ENCODE assay signal across 4 fruit fly cellular contexts in the genomic region with DNA sequence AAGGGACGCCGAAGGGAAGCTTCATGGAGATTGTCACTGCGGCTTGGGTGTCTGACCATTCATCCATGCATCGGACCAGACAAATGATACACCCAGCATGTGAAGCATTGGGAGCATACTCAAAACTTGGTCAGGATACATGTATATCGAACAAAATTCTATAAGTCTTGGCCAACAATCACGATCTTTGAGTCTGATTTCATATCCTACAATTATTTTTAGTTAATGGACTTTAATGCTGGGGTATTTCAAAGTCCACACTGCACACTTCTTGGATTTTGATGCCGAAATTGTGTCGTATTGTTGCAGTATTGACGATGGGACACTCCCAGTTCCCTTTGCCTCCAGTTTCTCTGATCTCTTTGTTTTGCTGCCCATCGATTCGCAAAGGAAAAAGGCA.
TF ChIP-seq lines count a peak whose summit lies in the region.

No protein-coding gene starts in this region.

- TF ChIP-seq CTCF in whole organism, embryonic (GFP tag; optimal IDR thresholded peaks at IDR 0.05; lab: Kevin White, UChicago) = no peak

TF ChIP-seq in whole organism, embryonic, 481 proteins besides CTCF, POLR2A, EP300 and RAD21:
- no peak for TF ChIP-seq prd (optimal IDR thresholded peaks at IDR 0.05; lab: Kevin White, UChicago)
- 0 out of 3 replicates have a peak, but pooled peaks have one; percentile 7 for TF ChIP-seq prd (GFP tag; IDR thresholded peaks at IDR 0.05; lab: Robert Waterston, UW)
- TF ChIP-seq bsh (GFP tag; optimal IDR thresholded peaks at IDR 0.05; lab: Kevin White, UChicago) = peak in 1 of 2 experiments; percentile 6
- TF ChIP-seq lab (GFP tag; optimal IDR thresholded peaks at IDR 0.05; lab: Kevin White, UChicago) = no peak
- peak; percentile 23 to 50 for TF ChIP-seq eve (GFP tag; optimal IDR thresholded peaks at IDR 0.05; lab: Kevin White, UChicago)
- 0 out of 3 replicates have a peak, but pooled peaks have one; percentile 20 for TF ChIP-seq ci (GFP tag; IDR thresholded peaks at IDR 0.05; lab: Robert Waterston, UW)
- TF ChIP-seq E2f1 (GFP tag; IDR thresholded peaks at IDR 0.05; lab: Robert Waterston, UW) = 0 out of 2 replicates have a peak, but pooled peaks have one; percentile 28
- no peak for TF ChIP-seq salm (tag; optimal IDR thresholded peaks at IDR 0.05; lab: Kevin White, UChicago)
- TF ChIP-seq sens (GFP tag; lab: Kevin White, UChicago) = peak; percentile 32
- TF ChIP-seq pum (GFP tag; optimal IDR thresholded peaks at IDR 0.05; lab: Kevin White, UChicago) = peak; percentile 40
- TF ChIP-seq grn (GFP tag; optimal IDR thresholded peaks at IDR 0.05; lab: Kevin White, UChicago) = no peak
- TF ChIP-seq CG1603 (tag; optimal IDR thresholded peaks at IDR 0.05; lab: Kevin White, UChicago) = peak; percentile 10
- TF ChIP-seq H2.0 (GFP tag; IDR thresholded peaks at IDR 0.05; lab: Robert Waterston, UW) = peak; percentile 5; the same call in 1 of the 2 replicates

TF ChIP-seq in whole organism, prepupa, 60 proteins besides CTCF, POLR2A, EP300 and RAD21 (continues in another document):
- no peak for TF ChIP-seq CG6163 (GFP tag; IDR thresholded peaks at IDR 0.05; lab: Robert Waterston, UW)
- TF ChIP-seq dac (GFP tag; optimal IDR thresholded peaks at IDR 0.05; lab: Kevin White, UChicago) = no peak
- peak; percentile 64 for TF ChIP-seq CG34406 (GFP tag; optimal IDR thresholded peaks at IDR 0.05; lab: Kevin White, UChicago)
- no peak for TF ChIP-seq ss (GFP tag; optimal IDR thresholded peaks at IDR 0.05; lab: Kevin White, UChicago)
- TF ChIP-seq Lpt (GFP tag; optimal IDR thresholded peaks at IDR 0.05; lab: Kevin White, UChicago) = no peak
- TF ChIP-seq Eip75B (GFP tag; optimal IDR thresholded peaks at IDR 0.05; lab: Kevin White, UChicago) = peak; percentile 55
- no peak for TF ChIP-seq CG6808 (GFP tag; optimal IDR thresholded peaks at IDR 0.05; lab: Kevin White, UChicago)
- peak; percentile 53 for TF ChIP-seq pdm3 (GFP tag; optimal IDR thresholded peaks at IDR 0.05; lab: Kevin White, UChicago)
- TF ChIP-seq CG3032 (tag; optimal IDR thresholded peaks at IDR 0.05; lab: Kevin White, UChicago) = no peak
- peak; percentile 65 for TF ChIP-seq CG6792 (GFP tag; optimal IDR thresholded peaks at IDR 0.05; lab: Kevin White, UChicago)
- peak; percentile 50 for TF ChIP-seq Smox (GFP tag; optimal IDR thresholded peaks at IDR 0.05; lab: Kevin White, UChicago)
- peak; percentile 3 for TF ChIP-seq CG10631 (GFP tag; optimal IDR thresholded peaks at IDR 0.05; lab: Kevin White, UChicago)
- TF ChIP-seq CG3919 (GFP tag; optimal IDR thresholded peaks at IDR 0.05; lab: Kevin White, UChicago) = peak; percentile 70
- no peak for TF ChIP-seq fd59A (GFP tag; optimal IDR thresholded peaks at IDR 0.05; lab: Kevin White, UChicago)
- peak; percentile 54 for TF ChIP-seq lz (GFP tag; optimal IDR thresholded peaks at IDR 0.05; lab: Kevin White, UChicago)
- no peak for TF ChIP-seq salr (GFP tag; optimal IDR thresholded peaks at IDR 0.05; lab: Kevin White, UChicago)
- peak; percentile 41 for TF ChIP-seq achi (GFP tag; optimal IDR thresholded peaks at IDR 0.05; lab: Kevin White, UChicago)
- TF ChIP-seq Sox102F (GFP tag; optimal IDR thresholded peaks at IDR 0.05; lab: Kevin White, UChicago) = peak; percentile 60
- no peak for TF ChIP-seq fkh (GFP tag; optimal IDR thresholded peaks at IDR 0.05; lab: Kevin White, UChicago)
- no peak for TF ChIP-seq Gug (GFP tag; IDR thresholded peaks at IDR 0.05; lab: Robert Waterston, UW)
- peak; percentile 18 for TF ChIP-seq Ets21C (GFP tag; optimal IDR thresholded peaks at IDR 0.05; lab: Kevin White, UChicago)
- TF ChIP-seq CG31627 (GFP tag; optimal IDR thresholded peaks at IDR 0.05; lab: Kevin White, UChicago) = peak; percentile 67
- TF ChIP-seq Sox15 (GFP tag; optimal IDR thresholded peaks at IDR 0.05; lab: Kevin White, UChicago) = peak; percentile 61
- TF ChIP-seq OdsH (GFP tag; optimal IDR thresholded peaks at IDR 0.05; lab: Kevin White, UChicago) = peak; percentile 43
- no peak for TF ChIP-seq spab (GFP tag; optimal IDR thresholded peaks at IDR 0.05; lab: Kevin White, UChicago)

TF ChIP-seq in whole organism, pupa, 21 proteins besides CTCF, POLR2A, EP300 and RAD21:
- TF ChIP-seq Snoo (tag; optimal IDR thresholded peaks at IDR 0.05; lab: Kevin White, UChicago) = peak; percentile 67
- TF ChIP-seq CG14655 (GFP tag; optimal IDR thresholded peaks at IDR 0.05; lab: Kevin White, UChicago) = no peak
- TF ChIP-seq D1 (tag; optimal IDR thresholded peaks at IDR 0.05; lab: Kevin White, UChicago) = no peak
- 0 out of 3 replicates have a peak, but pooled peaks have one; percentile 19 for TF ChIP-seq fd96Ca (GFP tag; IDR thresholded peaks at IDR 0.05; lab: Robert Waterston, UW)
- TF ChIP-seq rn (GFP tag; IDR thresholded peaks at IDR 0.05; lab: Robert Waterston, UW) = no peak
- no peak for TF ChIP-seq CG8159 (tag; optimal IDR thresholded peaks at IDR 0.05; lab: Kevin White, UChicago)
- TF ChIP-seq CG34367 (tag; optimal IDR thresholded peaks at IDR 0.05; lab: Kevin White, UChicago) = no peak
- no peak for TF ChIP-seq Ets98B (GFP tag; IDR thresholded peaks at IDR 0.05; lab: Robert Waterston, UW)
- no peak for TF ChIP-seq CG12605 (GFP tag; IDR thresholded peaks at IDR 0.05; lab: Robert Waterston, UW)
- TF ChIP-seq EcR (GFP tag; optimal IDR thresholded peaks at IDR 0.05; lab: Kevin White, UChicago) = no peak
- no peak for TF ChIP-seq CG4496 (GFP tag; IDR thresholded peaks at IDR 0.05; lab: Robert Waterston, UW)
- TF ChIP-seq CG17806 (tag; optimal IDR thresholded peaks at IDR 0.05; lab: Kevin White, UChicago) = no peak
- TF ChIP-seq CG9948 (tag; optimal IDR thresholded peaks at IDR 0.05; lab: Kevin White, UChicago) = no peak
- peak; percentile 48 for TF ChIP-seq Pif1B (GFP tag; optimal IDR thresholded peaks at IDR 0.05; lab: Kevin White, UChicago)
- TF ChIP-seq Pif1A (GFP tag; optimal IDR thresholded peaks at IDR 0.05; lab: Kevin White, UChicago) = peak; percentile 23
- no peak for TF ChIP-seq CG15710 (tag; optimal IDR thresholded peaks at IDR 0.05; lab: Kevin White, UChicago)
- no peak for TF ChIP-seq gl (tag; optimal IDR thresholded peaks at IDR 0.05; lab: Kevin White, UChicago)
- no peak for TF ChIP-seq CG10348 (GFP tag; IDR thresholded peaks at IDR 0.05; lab: Robert Waterston, UW)
- TF ChIP-seq CG32121 (GFP tag; IDR thresholded peaks at IDR 0.05; lab: Robert Waterston, UW) = no peak
- TF ChIP-seq CG13204 (GFP tag; optimal IDR thresholded peaks at IDR 0.05; lab: Kevin White, UChicago) = no peak
- TF ChIP-seq CG8301 (tag; optimal IDR thresholded peaks at IDR 0.05; lab: Kevin White, UChicago) = no peak
TF ChIP-seq in whole organism, pupa: peak in this region for 4.

TF ChIP-seq in whole organism, wandering third instar larva, 38 proteins besides CTCF, POLR2A, EP300 and RAD21:
- no peak for TF ChIP-seq Rel (GFP tag; optimal IDR thresholded peaks at IDR 0.05; lab: Kevin White, UChicago)
- TF ChIP-seq Rel (tag; optimal IDR thresholded peaks at IDR 0.05; lab: Kevin White, UChicago) = no peak
- TF ChIP-seq lola (GFP tag; optimal IDR thresholded peaks at IDR 0.05; lab: Kevin White, UChicago) = no peak
- no peak for TF ChIP-seq tai (GFP tag; optimal IDR thresholded peaks at IDR 0.05; lab: Kevin White, UChicago)
- no peak for TF ChIP-seq jim (GFP tag; optimal IDR thresholded peaks at IDR 0.05; lab: Kevin White, UChicago)
- TF ChIP-seq Hr78 (GFP tag; optimal IDR thresholded peaks at IDR 0.05; lab: Kevin White, UChicago) = no peak
- TF ChIP-seq GATAd (GFP tag; optimal IDR thresholded peaks at IDR 0.05; lab: Kevin White, UChicago) = no peak
- TF ChIP-seq N (GFP tag; optimal IDR thresholded peaks at IDR 0.05; lab: Kevin White, UChicago) = no peak
- TF ChIP-seq foxo (GFP tag; optimal IDR thresholded peaks at IDR 0.05; lab: Kevin White, UChicago) = peak in 1 of 2 experiments; percentile 49
- no peak for TF ChIP-seq Jra (GFP tag; optimal IDR thresholded peaks at IDR 0.05; lab: Kevin White, UChicago)
- peak; percentile 65 for TF ChIP-seq woc (GFP tag; optimal IDR thresholded peaks at IDR 0.05; lab: Kevin White, UChicago)
- peak; percentile 39 for TF ChIP-seq HLH106 (tag; optimal IDR thresholded peaks at IDR 0.05; lab: Kevin White, UChicago)
- peak; percentile 6 for TF ChIP-seq dmrt93B (GFP tag; optimal IDR thresholded peaks at IDR 0.05; lab: Kevin White, UChicago)
- peak; percentile 10 for TF ChIP-seq Hnf4 (GFP tag; optimal IDR thresholded peaks at IDR 0.05; lab: Kevin White, UChicago)
- TF ChIP-seq Dfd (GFP tag; optimal IDR thresholded peaks at IDR 0.05; lab: Kevin White, UChicago) = no peak
- TF ChIP-seq dsf (GFP tag; optimal IDR thresholded peaks at IDR 0.05; lab: Kevin White, UChicago; ENCODE audit: borderline replicate concordance) = no peak
- TF ChIP-seq CG32264 (GFP tag; optimal IDR thresholded peaks at IDR 0.05; lab: Kevin White, UChicago) = no peak
- TF ChIP-seq rgr (GFP tag; optimal IDR thresholded peaks at IDR 0.05; lab: Kevin White, UChicago) = peak; percentile 46
- TF ChIP-seq br (GFP tag; optimal IDR thresholded peaks at IDR 0.05; lab: Kevin White, UChicago) = peak; percentile 37
- TF ChIP-seq Dif (GFP tag; optimal IDR thresholded peaks at IDR 0.05; lab: Kevin White, UChicago; ENCODE audit: partially characterized antibody) = no peak
- TF ChIP-seq sv (GFP tag; optimal IDR thresholded peaks at IDR 0.05; lab: Kevin White, UChicago) = no peak
- TF ChIP-seq OdsH (GFP tag; optimal IDR thresholded peaks at IDR 0.05; lab: Kevin White, UChicago) = peak; percentile 40
- TF ChIP-seq ey (GFP tag; optimal IDR thresholded peaks at IDR 0.05; lab: Kevin White, UChicago) = peak; percentile 53
- peak; percentile 66 for TF ChIP-seq h (GFP tag; optimal IDR thresholded peaks at IDR 0.05; lab: Kevin White, UChicago)
- TF ChIP-seq psq (GFP tag; optimal IDR thresholded peaks at IDR 0.05; lab: Kevin White, UChicago) = peak; percentile 51
- TF ChIP-seq Mio (GFP tag; optimal IDR thresholded peaks at IDR 0.05; lab: Kevin White, UChicago) = no peak
- no peak for TF ChIP-seq Myc (optimal IDR thresholded peaks at IDR 0.05; lab: Kevin White, UChicago)
- TF ChIP-seq fru (GFP tag; optimal IDR thresholded peaks at IDR 0.05; lab: Kevin White, UChicago) = peak; percentile 66
- no peak for TF ChIP-seq Hr83 (GFP tag; optimal IDR thresholded peaks at IDR 0.05; lab: Kevin White, UChicago; ENCODE audit: poor library complexity, severe bottlenecking)
- no peak for TF ChIP-seq Abd-B (GFP tag; optimal IDR thresholded peaks at IDR 0.05; lab: Kevin White, UChicago)
- TF ChIP-seq Sp1 (GFP tag; optimal IDR thresholded peaks at IDR 0.05; lab: Kevin White, UChicago) = no peak
- no peak for TF ChIP-seq Vsx2 (GFP tag; optimal IDR thresholded peaks at IDR 0.05; lab: Kevin White, UChicago; ENCODE audit: partially characterized antibody)
- no peak for TF ChIP-seq sage (GFP tag; optimal IDR thresholded peaks at IDR 0.05; lab: Kevin White, UChicago)
- no peak for TF ChIP-seq dl (GFP tag; optimal IDR thresholded peaks at IDR 0.05; lab: Kevin White, UChicago; ENCODE audit: insufficient read depth in 1 of 2, partially characterized antibody in 2 of 2)
- peak; percentile 38 for TF ChIP-seq brk (GFP tag; optimal IDR thresholded peaks at IDR 0.05; lab: Kevin White, UChicago)
